Worm (Caenorhabditis elegans) whole organism, L4 larva: ENCODE results near the gene Y11D7A.5.
A peak's percentile ranks its signal among the peaks of the same experiment; 100 is the strongest.

Experiments used
- F10B5.3 ChIP-seq: sonication (generic microtip); optimal IDR thresholded peaks from 2 replicates; lab custom pipeline; 2016; ENCODE audit warnings: mild to moderate bottlenecking, missing genetic modification characterization, missing compliant biosample characterization
- F44E2.7 ChIP-seq: fragments of 200-800 bp; sonication (Bioruptor generic); IDR thresholded peaks from 2 replicates; pipeline ENCODE4 v2.1.2; 2022; ENCODE audit warnings: missing genetic modification characterization, missing compliant biosample characterization
- T20F7.1 ChIP-seq: fragments of 200-800 bp; sonication (Bioruptor generic); optimal IDR thresholded peaks from 2 replicates; lab custom pipeline; 2018; ENCODE audit warnings: mild to moderate bottlenecking, missing genetic modification characterization, missing compliant biosample characterization
- Y105C5A.15 ChIP-seq: fragments of 200-800 bp; sonication (Bioruptor generic); IDR thresholded peaks from 2 replicates; pipeline ENCODE4 v1.3.6; 2022; ENCODE audit warnings: missing genetic modification characterization, missing compliant biosample characterization
- Y75B8A.6 ChIP-seq: fragments of 200-800 bp; sonication (Bioruptor generic); IDR thresholded peaks from 2 replicates; pipeline ENCODE4 v1.3.6; 2022; ENCODE audit warnings: missing genetic modification reagents, missing genetic modification characterization, missing compliant biosample characterization
- ZK337.2 ChIP-seq: fragments of 200-800 bp; sonication (Bioruptor generic); IDR thresholded peaks from 2 replicates; pipeline ENCODE4 v1.3.6; 2022; ENCODE audit warnings: missing genetic modification reagents, missing genetic modification characterization, missing compliant biosample characterization
- ZK546.5 ChIP-seq, 2 experiments: sonication (generic microtip); optimal IDR thresholded peaks; 2 replicates each; lab custom pipeline; 2017; ENCODE audit warnings: missing biosample characterization in 2 of 2, missing genetic modification characterization in 2 of 2
- aha-1 ChIP-seq: fragments of 150-350 bp; peaks from one replicate; lab custom pipeline; 2014; ENCODE audit warnings: missing biosample characterization, missing genetic modification characterization
- aly-2 ChIP-seq: sonication (generic microtip); optimal IDR thresholded peaks from 2 replicates; lab custom pipeline; 2018; ENCODE audit warnings: missing biosample characterization, missing genetic modification characterization
- arid-1 ChIP-seq: fragments of 200-800 bp; sonication (Bioruptor generic); conservative IDR thresholded peaks from 2 replicates; pipeline ENCODE4 v1.3.6; 2022; ENCODE audit warnings: missing genetic modification reagents, missing genetic modification characterization, missing compliant biosample characterization
- ceh-28 ChIP-seq: fragments of 150-350 bp; optimal IDR thresholded peaks from 2 replicates; lab custom pipeline; 2014; ENCODE audit warnings: missing biosample characterization, missing genetic modification reagents, missing genetic modification characterization
- ceh-62 ChIP-seq: sonication (generic microtip); optimal IDR thresholded peaks from 2 replicates; lab custom pipeline; 2017; ENCODE audit warnings: missing biosample characterization, missing genetic modification characterization
- ctbp-1 ChIP-seq: fragments of 200-800 bp; sonication (Bioruptor generic); IDR thresholded peaks from 2 replicates; pipeline ENCODE4 v1.3.6; 2022; ENCODE audit warnings: missing genetic modification reagents, missing genetic modification characterization, missing compliant biosample characterization
- daf-12 ChIP-seq: fragments of 150-350 bp; optimal IDR thresholded peaks from 2 replicates; lab custom pipeline; 2014; ENCODE audit warnings: missing biosample characterization, missing genetic modification reagents, missing genetic modification characterization
- daf-16 ChIP-seq, 3 experiments: sonication (generic microtip); optimal IDR thresholded peaks; 2 replicates each; lab custom pipeline; 2016 to 2017; ENCODE audit warnings: missing genetic modification characterization in 3 of 3, missing genetic modification reagents in 3 of 3, mild to moderate bottlenecking in 2 of 3, missing compliant biosample characterization in 2 of 3, missing biosample characterization in 1 of 3, moderate library complexity in 1 of 3
- dmd-6 ChIP-seq: fragments of 200-800 bp; sonication (Bioruptor generic); IDR thresholded peaks from 2 replicates; pipeline ENCODE4 v1.3.6; 2022; ENCODE audit warnings: missing genetic modification reagents, missing genetic modification characterization, missing compliant biosample characterization
- dpl-1 ChIP-seq: fragments of 150-350 bp; optimal IDR thresholded peaks from 2 replicates; lab custom pipeline; 2014; ENCODE audit warnings: missing biosample characterization, missing genetic modification reagents, missing genetic modification characterization
- duxl-1 ChIP-seq: sonication (generic microtip); optimal IDR thresholded peaks from 2 replicates; lab custom pipeline; 2016; ENCODE audit warnings: mild to moderate bottlenecking, missing genetic modification characterization, moderate library complexity, missing compliant biosample characterization; ENCODE audit not compliant: poor library complexity
- dve-1 ChIP-seq: sonication (generic microtip); optimal IDR thresholded peaks from 2 replicates; lab custom pipeline; 2017; ENCODE audit warnings: antibody characterized with exemption, mild to moderate bottlenecking, missing genetic modification characterization, missing compliant biosample characterization; ENCODE audit not compliant: insufficient read depth
- fkh-10 ChIP-seq: fragments of 150-350 bp; optimal IDR thresholded peaks from 2 replicates; lab custom pipeline; 2014; ENCODE audit warnings: missing biosample characterization, missing genetic modification reagents, missing genetic modification characterization
- gei-8 ChIP-seq: fragments of 200-800 bp; sonication (Bioruptor generic); optimal IDR thresholded peaks from 2 replicates; lab custom pipeline; 2018; ENCODE audit warnings: mild to moderate bottlenecking, missing genetic modification characterization, missing compliant biosample characterization
- hlh-11 ChIP-seq: fragments of 200-800 bp; sonication (Bioruptor generic); optimal IDR thresholded peaks from 2 replicates; lab custom pipeline; 2018; ENCODE audit warnings: mild to moderate bottlenecking, missing genetic modification characterization, missing compliant biosample characterization
- hlh-30 ChIP-seq: sonication (generic microtip); optimal IDR thresholded peaks from 2 replicates; lab custom pipeline; 2017; ENCODE audit warnings: antibody characterized with exemption, mild to moderate bottlenecking, missing genetic modification characterization, missing compliant biosample characterization; ENCODE audit not compliant: insufficient read depth
- lin-29 ChIP-seq: fragments of 200-800 bp; sonication (Bioruptor generic); IDR thresholded peaks from 2 replicates; pipeline ENCODE4 v1.3.6; 2022; ENCODE audit warnings: missing genetic modification reagents, missing genetic modification characterization, missing compliant biosample characterization
- madf-5 ChIP-seq, 2 experiments: fragments of 200-800 bp; sonication (Bioruptor generic); IDR thresholded peaks; 2 replicates each; pipeline ENCODE4 v1.3.6; 2022; ENCODE audit warnings: missing compliant biosample characterization in 2 of 2, missing genetic modification characterization in 2 of 2
- mdl-1 ChIP-seq, 2 experiments: fragments of 150-350 bp in 1 of 2; sonication (generic microtip) in 1 of 2; optimal IDR thresholded peaks; 2 replicates each; lab custom pipeline; 2014 to 2017; ENCODE audit warnings: missing biosample characterization in 2 of 2, missing genetic modification characterization in 2 of 2
- mes-2 ChIP-seq: sonication (generic microtip); optimal IDR thresholded peaks from 2 replicates; lab custom pipeline; 2016; ENCODE audit warnings: missing genotype, mild to moderate bottlenecking, missing genetic modification characterization, missing compliant biosample characterization; ENCODE audit not compliant: poor library complexity, severe bottlenecking
- mxl-2 ChIP-seq: fragments of 200-800 bp; sonication (Bioruptor generic); conservative IDR thresholded peaks from 2 replicates; pipeline ENCODE4 v1.3.6; 2022; ENCODE audit warnings: missing genetic modification reagents, missing genetic modification characterization, missing compliant biosample characterization
- mxl-3 ChIP-seq: fragments of 200-800 bp; sonication (Bioruptor generic); optimal IDR thresholded peaks from 2 replicates; lab custom pipeline; 2018; ENCODE audit warnings: mild to moderate bottlenecking, missing genetic modification characterization, missing compliant biosample characterization
- nhr-111 ChIP-seq: fragments of 200-800 bp; sonication (Bioruptor generic); optimal IDR thresholded peaks from 2 replicates; lab custom pipeline; 2018; ENCODE audit warnings: mild to moderate bottlenecking, missing genetic modification characterization, missing compliant biosample characterization
- nhr-25 ChIP-seq: sonication (generic microtip); optimal IDR thresholded peaks from 2 replicates; lab custom pipeline; 2017; ENCODE audit warnings: missing genetic modification characterization, mild to moderate bottlenecking, missing compliant biosample characterization, antibody characterized with exemption, moderate library complexity, borderline replicate concordance; ENCODE audit not compliant: insufficient read depth
- nhr-28 ChIP-seq: fragments of 150-350 bp; optimal IDR thresholded peaks from 2 replicates; lab custom pipeline; 2014; ENCODE audit warnings: missing biosample characterization, missing genetic modification characterization
- nhr-41 ChIP-seq: fragments of 200-800 bp; sonication (Bioruptor generic); IDR thresholded peaks from 2 replicates; pipeline ENCODE4 v1.3.6; 2022; ENCODE audit warnings: missing genetic modification reagents, missing genetic modification characterization, missing compliant biosample characterization
- nhr-6 ChIP-seq: fragments of 150-350 bp; optimal IDR thresholded peaks from 2 replicates; lab custom pipeline; 2014; ENCODE audit warnings: missing biosample characterization, missing genetic modification characterization
- pha-4 ChIP-seq, 2 experiments: fragments of 150-350 bp in 1 of 2; fragments of 200-800 bp in 1 of 2; sonication (Bioruptor generic) in 1 of 2; IDR thresholded peaks in 1 of 2; optimal IDR thresholded peaks in 1 of 2; 2 replicates each; pipeline versions ENCODE4 v1.3.6 to Lab custom; 2014 to 2022; ENCODE audit warnings: missing genetic modification characterization in 2 of 2, missing genetic modification reagents in 2 of 2, missing biosample characterization in 1 of 2, missing compliant biosample characterization in 1 of 2
- pqm-1 ChIP-seq: sonication (generic microtip); optimal IDR thresholded peaks from 2 replicates; lab custom pipeline; 2017; ENCODE audit warnings: missing biosample characterization, missing genetic modification characterization
- skn-1 ChIP-seq: fragments of 150-350 bp; optimal IDR thresholded peaks from 2 replicates; lab custom pipeline; 2014; ENCODE audit warnings: missing biosample characterization, missing genetic modification characterization
- snpc-4 ChIP-seq: fragments of 150-350 bp; optimal IDR thresholded peaks from 2 replicates; lab custom pipeline; 2014; ENCODE audit warnings: missing biosample characterization, missing genetic modification characterization
- spr-1 ChIP-seq: sonication (generic microtip); optimal IDR thresholded peaks from 2 replicates; lab custom pipeline; 2016; ENCODE audit warnings: mild to moderate bottlenecking, missing genetic modification characterization, missing compliant biosample characterization
- spr-3 ChIP-seq: fragments of 200-800 bp; sonication (Bioruptor generic); optimal IDR thresholded peaks from 2 replicates; lab custom pipeline; 2018; ENCODE audit warnings: mild to moderate bottlenecking, missing genetic modification characterization, missing compliant biosample characterization
- tag-97 ChIP-seq: fragments of 200-800 bp; sonication (Bioruptor generic); IDR thresholded peaks from 2 replicates; pipeline ENCODE4 v1.3.6; 2022; ENCODE audit warnings: missing genetic modification characterization, missing compliant biosample characterization
- unc-62 ChIP-seq, 3 experiments: fragments of 150-350 bp in 1 of 3; sonication (generic microtip); optimal IDR thresholded peaks in 2 of 3; peaks in 1 of 3; 1 replicate in 1 of 3; 2 replicates in 2 of 3; lab custom pipeline; 2014 to 2017; ENCODE audit warnings: missing biosample characterization in 3 of 3, missing genetic modification characterization in 3 of 3, missing genetic modification reagents in 3 of 3, missing genotype in 1 of 3
- zag-1 ChIP-seq: fragments of 150-350 bp; optimal IDR thresholded peaks from 2 replicates; lab custom pipeline; 2014; ENCODE audit warnings: missing biosample characterization, missing genetic modification characterization
- zip-11 ChIP-seq: fragments of 200-800 bp; sonication (Bioruptor generic); IDR thresholded peaks from 2 replicates; pipeline ENCODE4 v1.3.6; 2022; ENCODE audit warnings: missing genetic modification characterization, missing compliant biosample characterization

Y11D7A.5 gene

ce11 chrIV:9218415-9218814 is 26.9 kb downstream of the Y11D7A.5 start:
- no peak for TF ChIP-seq Y75B8A.6 (GFP tag; lab: Robert Waterston, UW)
- TF ChIP-seq F10B5.3 (tag; lab: Kevin White, UChicago), result no peak
- TF ChIP-seq unc-62 (GFP tag; optimal IDR thresholded peaks at IDR 0.05 in 1 of 2; lab: Kevin White, UChicago), result peak in 1 of 2 experiments; percentile 78
- no peak for TF ChIP-seq unc-62 (tag; optimal IDR thresholded peaks at IDR 0.05; lab: Kevin White, UChicago)
- TF ChIP-seq nhr-28 (tag; lab: Kevin White, UChicago), result no peak
- no peak for TF ChIP-seq ceh-62 (tag; lab: Kevin White, UChicago)
- no peak for TF ChIP-seq nhr-6 (tag; lab: Kevin White, UChicago)
- TF ChIP-seq, all 104 proteins: peak for 1

DNA sequence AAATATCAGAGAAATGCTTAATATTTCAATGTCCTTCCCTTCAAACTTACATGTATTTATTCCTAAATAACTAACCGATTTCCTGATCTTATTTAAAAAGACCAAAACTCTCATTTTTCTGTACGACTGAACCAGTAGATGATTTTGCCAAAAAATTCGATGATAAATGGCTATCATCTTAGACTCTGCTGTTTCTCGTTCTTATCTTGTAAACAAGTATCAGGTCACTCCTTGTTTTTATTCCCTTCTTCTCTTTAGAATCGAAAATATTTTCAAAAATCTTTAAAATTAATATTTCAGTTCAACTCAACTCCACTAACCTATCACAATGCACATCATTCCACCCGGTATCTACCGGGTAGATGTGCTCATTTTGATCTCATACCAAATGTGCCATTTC is 27.9 kb downstream of the Y11D7A.5 start, which contains the start of gene C46C2.2:
Gene C46C2.2, plus strand, starts transcription at position 301 of the 400 bp plus-strand sequence.
- no peak for TF ChIP-seq fkh-10 (GFP tag; lab: Kevin White, UChicago)
- TF ChIP-seq F44E2.7 (GFP tag; lab: Robert Waterston, UW), result no peak
- no peak for TF ChIP-seq zip-11 (GFP tag; lab: Robert Waterston, UW)

DNA sequence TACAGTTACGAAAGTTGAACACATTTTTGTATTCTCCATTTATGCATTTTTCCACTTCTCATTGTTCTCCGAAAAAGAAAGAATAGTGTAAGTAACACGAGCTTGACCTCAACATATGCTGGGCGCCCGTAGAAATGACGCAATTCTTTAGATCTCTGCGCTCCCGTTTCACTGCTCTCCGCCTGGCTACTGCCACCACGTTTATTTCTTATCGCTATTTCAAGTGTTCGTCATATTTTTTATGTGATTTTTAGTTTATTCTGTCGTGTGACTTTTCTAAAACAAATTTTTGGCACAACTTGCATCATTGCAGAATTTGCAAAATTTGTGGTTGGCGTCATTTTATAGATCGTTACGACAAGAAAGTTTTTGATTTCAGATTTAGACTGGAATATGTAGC is 28.4 kb downstream of the Y11D7A.5 start:
- TF ChIP-seq mxl-3 (GFP tag; lab: Kevin White, UChicago) (peak; percentile 15), aha-1 (tag; lab: Kevin White, UChicago) (peak; percentile 13), dmd-6 (GFP tag; lab: Robert Waterston, UW) (peak; percentile 57; the same call in 1 of the 2 replicates), hlh-30 (tag; lab: Kevin White, UChicago) (peak; percentile 18), zag-1 (tag; lab: Kevin White, UChicago) (no peak), mdl-1 (tag; optimal IDR thresholded peaks at IDR 0.05; lab: Kevin White, UChicago) (no peak), mxl-2 (no peak), duxl-1 (no peak), spr-3 (no peak), nhr-25 (tag; lab: Kevin White, UChicago) (no peak), nhr-41 (GFP tag; lab: Robert Waterston, UW) (no peak), spr-1 (tag; lab: Kevin White, UChicago) (no peak), daf-16 (GFP tag; optimal IDR thresholded peaks at IDR 0.05; lab: Kevin White, UChicago) (no peak), daf-16 (tag; optimal IDR thresholded peaks at IDR 0.05; lab: Kevin White, UChicago) (peak; percentile 26), pqm-1 (tag; lab: Kevin White, UChicago) (peak; percentile 67), ctbp-1 (no peak), gei-8 (GFP tag; lab: Kevin White, UChicago) (no peak), unc-62 (GFP tag; optimal IDR thresholded peaks at IDR 0.05 in 1 of 2; lab: Kevin White, UChicago) (peak in 1 of 2 experiments; percentile 45), unc-62 (tag; optimal IDR thresholded peaks at IDR 0.05; lab: Kevin White, UChicago) (no peak), arid-1 (GFP tag; lab: Robert Waterston, UW) (no peak), madf-5 (GFP tag; IDR thresholded peaks at IDR 0.05; lab: Robert Waterston, UW) (no peak), tag-97 (no peak), ZK337.2 (GFP tag; lab: Robert Waterston, UW) (no peak), skn-1 (tag; lab: Kevin White, UChicago) (no peak), Y105C5A.15 (GFP tag; lab: Robert Waterston, UW) (no peak), dve-1 (peak; percentile 21), daf-12 (tag; lab: Kevin White, UChicago) (no peak), nhr-28 (tag; lab: Kevin White, UChicago) (peak; percentile 49), dpl-1 (GFP tag; lab: Kevin White, UChicago) (no peak), pha-4 (GFP tag; IDR thresholded peaks at IDR 0.05; lab: Robert Waterston, UW) (no peak), pha-4 (tag; optimal IDR thresholded peaks at IDR 0.05; lab: Kevin White, UChicago) (no peak), Y75B8A.6 (GFP tag; lab: Robert Waterston, UW) (no peak), aly-2 (tag; lab: Kevin White, UChicago) (no peak), ZK546.5 (tag; optimal IDR thresholded peaks at IDR 0.05; lab: Kevin White, UChicago) (no peak), snpc-4 (no peak), lin-29 (GFP tag; lab: Robert Waterston, UW) (no peak), T20F7.1 (GFP tag; lab: Kevin White, UChicago) (no peak), hlh-11 (tag; lab: Kevin White, UChicago) (peak; percentile 63), ceh-28 (no peak), nhr-111 (GFP tag; lab: Kevin White, UChicago) (no peak), mes-2 (tag; lab: Kevin White, UChicago) (peak; percentile 9)
